Worm (Caenorhabditis elegans): ENCODE measurements around the gene F49E8.6.

Gene F49E8.6

DNA sequence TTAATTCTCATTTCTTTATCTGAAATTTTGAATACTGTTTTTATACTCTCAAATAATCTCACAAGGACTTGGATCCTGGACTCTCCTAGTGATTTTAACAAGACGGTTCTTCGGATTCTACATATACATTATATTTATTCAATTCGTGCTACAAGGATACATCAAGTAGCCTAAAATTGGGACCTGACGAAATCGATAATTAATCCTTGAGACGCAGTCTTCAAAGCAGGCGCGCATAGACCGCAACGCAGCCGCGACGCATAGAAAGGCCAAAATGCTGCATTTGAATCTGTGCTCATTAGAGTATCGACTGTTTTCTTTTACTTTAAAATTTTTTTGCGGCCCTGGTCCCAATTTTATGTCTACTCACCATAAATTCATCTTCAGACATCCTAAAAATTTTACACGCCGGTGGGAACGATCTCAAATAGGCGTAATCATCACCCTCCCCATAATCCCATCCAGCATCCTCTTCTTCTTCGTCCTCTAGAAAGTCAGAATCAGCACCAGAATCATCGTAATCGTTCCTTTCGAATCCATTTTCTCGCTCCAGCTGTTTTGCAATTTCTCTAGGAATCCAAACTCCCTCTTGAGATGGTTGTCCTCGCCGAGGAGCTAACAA is 20.8 kb upstream of the F49E8.6 start, which contains the start of gene cec-4:
cec-4 (plus strand) TSS at position 572 of the 622 bp plus-strand sequence.
- TF ChIP-seq ztf-7 (tag; optimal IDR thresholded peaks at IDR 0.05): no peak
- no peak for TF ChIP-seq lim-7 (GFP tag; IDR thresholded peaks at IDR 0.05)
- no peak for TF ChIP-seq zag-1 (tag; optimal IDR thresholded peaks at IDR 0.05)
- TF ChIP-seq lin-38 (GFP tag; IDR thresholded peaks at IDR 0.05): no peak
- TF ChIP-seq fos-1 (tag; optimal IDR thresholded peaks at IDR 0.05): no peak
- no peak for TF ChIP-seq aha-1 (tag)

DNA sequence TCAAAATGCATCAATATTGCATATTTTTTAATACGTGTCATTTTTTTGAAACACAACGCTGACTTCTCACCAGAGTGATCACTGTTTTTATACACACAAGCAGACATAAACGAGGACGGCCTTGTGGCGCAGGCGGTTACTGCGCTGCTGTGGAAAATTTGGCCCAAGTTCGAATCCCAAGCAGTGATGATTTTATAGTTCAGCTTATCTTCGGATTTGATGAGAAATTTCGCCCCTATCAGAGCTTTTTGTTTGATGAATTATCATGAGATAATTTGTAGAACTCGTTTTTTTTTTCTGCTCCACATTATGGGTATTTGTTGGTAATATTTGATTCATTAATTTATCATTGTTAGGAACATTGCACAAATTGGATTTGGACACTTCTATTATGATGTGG is 19.5 kb upstream of the F49E8.6 start:
- peak; percentile 92 for TF ChIP-seq lin-1 (GFP tag; IDR thresholded peaks at IDR 0.05)
- TF ChIP-seq ces-1 (GFP tag; optimal IDR thresholded peaks at IDR 0.05): peak; percentile 66
- TF ChIP-seq nhr-77 (tag; optimal IDR thresholded peaks at IDR 0.05): peak; percentile 4
- peak; percentile 31 for TF ChIP-seq ceh-32 (tag; optimal IDR thresholded peaks at IDR 0.05; ENCODE audit: poor library complexity)
- peak; percentile 81 for TF ChIP-seq nhr-48 (tag; optimal IDR thresholded peaks at IDR 0.05)
- peak; percentile 41 for TF ChIP-seq jun-1 (tag; optimal IDR thresholded peaks at IDR 0.05)
- peak; percentile 97 for TF ChIP-seq F26F4.8 (GFP tag; conservative IDR thresholded peaks at IDR 0.05)
- TF ChIP-seq mdl-1 (tag; optimal IDR thresholded peaks at IDR 0.05): peak in 1 of 2 experiments; percentile 21
- peak; percentile 94 for TF ChIP-seq duxl-1 (tag; optimal IDR thresholded peaks at IDR 0.05; ENCODE audit: poor library complexity)
- TF ChIP-seq mes-2 (tag; optimal IDR thresholded peaks at IDR 0.05; ENCODE audit: poor library complexity, severe bottlenecking): peak; percentile 93
- TF ChIP-seq nhr-237 (tag; optimal IDR thresholded peaks at IDR 0.05): no peak
- peak; percentile 95 for TF ChIP-seq unc-130 (GFP tag; optimal IDR thresholded peaks at IDR 0.05)
- TF ChIP-seq ama-1 (optimal IDR thresholded peaks at IDR 0.05): peak; percentile 68
- peak; percentile 74; the same call in 1 of the 2 replicates for TF ChIP-seq ZK337.2 (GFP tag; IDR thresholded peaks at IDR 0.05)
- TF ChIP-seq rbr-2 (tag; optimal IDR thresholded peaks at IDR 0.05): peak; percentile 87
- peak; percentile 60; the same call in 1 of the 2 replicates for TF ChIP-seq lin-29 (GFP tag; IDR thresholded peaks at IDR 0.05)
- peak; percentile 89 for TF ChIP-seq dve-1 (tag; optimal IDR thresholded peaks at IDR 0.05; ENCODE audit: insufficient read depth)
- TF ChIP-seq nhr-10 (tag; optimal IDR thresholded peaks at IDR 0.05): no peak
- TF ChIP-seq lin-13 (GFP tag; optimal IDR thresholded peaks at IDR 0.05): peak; percentile 83
- TF ChIP-seq daf-8 (GFP tag; IDR thresholded peaks at IDR 0.05): no peak
- TF ChIP-seq lin-15B (tag; optimal IDR thresholded peaks at IDR 0.05): no peak
- peak; percentile 80 for TF ChIP-seq mxl-2 (GFP tag; conservative IDR thresholded peaks at IDR 0.05)
- TF ChIP-seq hlh-30 (tag; optimal IDR thresholded peaks at IDR 0.05; ENCODE audit: insufficient read depth): peak; percentile 71
- TF ChIP-seq zip-2 (tag; optimal IDR thresholded peaks at IDR 0.05): peak; percentile 69
- peak; percentile 65 for TF ChIP-seq dpl-1 (GFP tag; optimal IDR thresholded peaks at IDR 0.05)
- TF ChIP-seq nhr-11 (tag; optimal IDR thresholded peaks at IDR 0.05): no peak
- peak; percentile 96 for TF ChIP-seq nhr-111 (GFP tag; optimal IDR thresholded peaks at IDR 0.05)
- peak; percentile 73 for TF ChIP-seq dmd-6 (GFP tag; IDR thresholded peaks at IDR 0.05)
- TF ChIP-seq Y105C5A.15 (GFP tag; IDR thresholded peaks at IDR 0.05): peak; percentile 98
- no peak for TF ChIP-seq fos-1 (tag; optimal IDR thresholded peaks at IDR 0.05)
- no peak for TF ChIP-seq fkh-10 (GFP tag; optimal IDR thresholded peaks at IDR 0.05)
- TF ChIP-seq zfp-3 (GFP tag; conservative IDR thresholded peaks at IDR 0.05): peak; percentile 84
- TF ChIP-seq ctbp-1 (GFP tag; IDR thresholded peaks at IDR 0.05): peak; percentile 94
- TF ChIP-seq mxl-3 (GFP tag; optimal IDR thresholded peaks at IDR 0.05): peak; percentile 82
- peak; percentile 97 for TF ChIP-seq F44E2.7 (GFP tag; IDR thresholded peaks at IDR 0.05)
- peak; percentile 73 to 97 for TF ChIP-seq daf-16 (GFP tag; optimal IDR thresholded peaks at IDR 0.05)
- peak; percentile 82 for TF ChIP-seq daf-16 (tag; optimal IDR thresholded peaks at IDR 0.05)
- peak; percentile 95 for TF ChIP-seq snpc-1.2 (GFP tag; IDR thresholded peaks at IDR 0.05)
- TF ChIP-seq ceh-20 (GFP tag; IDR thresholded peaks at IDR 0.05): no peak; the same call in none of the 2 replicates
- peak; percentile 89 for TF ChIP-seq php-3 (GFP tag; IDR thresholded peaks at IDR 0.05)
- TF ChIP-seq mdt-29 (GFP tag; IDR thresholded peaks at IDR 0.05): peak; percentile 81; the same call in 1 of the 2 replicates
- TF ChIP-seq lir-3 (tag; optimal IDR thresholded peaks at IDR 0.05): peak; percentile 85
- peak; percentile 25 for TF ChIP-seq nhr-28 (tag; optimal IDR thresholded peaks at IDR 0.05)
- peak; percentile 88 for TF ChIP-seq T26A8.4 (GFP tag; IDR thresholded peaks at IDR 0.05)
